Fruit fly (Drosophila melanogaster): Measurements from ENCODE around the gene CG15286.

DNA sequence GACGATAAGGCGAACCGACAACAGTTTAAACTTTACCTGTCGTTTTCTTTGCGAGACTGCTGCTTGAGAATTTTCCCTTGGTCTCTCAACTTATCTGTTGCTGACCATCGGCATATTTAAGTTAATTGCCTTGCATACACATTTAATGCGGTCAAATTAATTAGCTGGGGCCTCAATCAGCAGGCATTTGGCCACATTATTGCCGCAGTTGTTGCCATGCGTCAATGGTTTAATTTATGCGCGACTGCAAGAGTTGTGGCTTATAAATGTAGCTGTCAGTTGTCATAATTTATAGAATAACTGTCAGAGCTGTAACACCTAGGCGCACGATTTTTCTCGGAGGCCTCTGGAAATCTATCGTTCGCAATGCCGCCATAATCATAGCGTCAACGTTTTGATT is 36.0 kb downstream of the CG15286 start:
- no peak for TF ChIP-seq CG11617 (GFP tag; optimal IDR thresholded peaks at IDR 0.05)
- TF ChIP-seq tj (GFP tag; optimal IDR thresholded peaks at IDR 0.05): no peak
- no peak for TF ChIP-seq CG5204 (GFP tag; optimal IDR thresholded peaks at IDR 0.05)
- TF ChIP-seq Clk (GFP tag; optimal IDR thresholded peaks at IDR 0.05): no peak
- no peak for TF ChIP-seq kay (GFP tag; ENCODE audit: borderline replicate concordance)
- TF ChIP-seq Mnt (GFP tag; optimal IDR thresholded peaks at IDR 0.05): no peak
- TF ChIP-seq toe (GFP tag; optimal IDR thresholded peaks at IDR 0.05): no peak
